Worm (Caenorhabditis elegans) whole organism, early embryonic: ENCODE measurements around the gene M151.1.

Experiments used
- F13C5.2 ChIP-seq: sonication (generic microtip); optimal IDR thresholded peaks from 2 replicates; lab custom pipeline; 2017; ENCODE audit warnings: mild to moderate bottlenecking, missing genetic modification characterization, inconsistent platforms, missing compliant biosample characterization
- aly-1 ChIP-seq: sonication (generic microtip); optimal IDR thresholded peaks from 2 replicates; lab custom pipeline; 2016; ENCODE audit warnings: missing genetic modification characterization, missing compliant biosample characterization
- ama-1 ChIP-seq: fragments of 150-350 bp; optimal IDR thresholded peaks from 2 replicates; lab custom pipeline; 2014
- flt-1 ChIP-seq: fragments of 200-800 bp; sonication (Bioruptor generic); IDR thresholded peaks from 2 replicates; pipeline ENCODE4 v1.3.6; 2022; ENCODE audit warnings: missing genetic modification characterization, missing compliant biosample characterization
- hmg-4 ChIP-seq: fragments of 200-800 bp; sonication (Bioruptor generic); optimal IDR thresholded peaks from 2 replicates; lab custom pipeline; 2018; ENCODE audit warnings: mild to moderate bottlenecking, missing genetic modification characterization, missing compliant biosample characterization
- hnd-1 ChIP-seq: sonication (generic microtip); optimal IDR thresholded peaks from 2 replicates; lab custom pipeline; 2016; ENCODE audit warnings: missing genetic modification characterization, missing compliant biosample characterization
- scrt-1 ChIP-seq: fragments of 200-800 bp; sonication (Bioruptor generic); IDR thresholded peaks from 2 replicates; pipeline ENCODE4 v1.3.6; 2022; ENCODE audit warnings: missing genetic modification characterization, missing compliant biosample characterization
- sea-1 ChIP-seq: fragments of 200-800 bp; sonication (Bioruptor generic); conservative IDR thresholded peaks from 2 replicates; pipeline ENCODE4 v1.3.6; 2022; ENCODE audit warnings: missing genetic modification characterization, missing compliant biosample characterization
- tbx-11 ChIP-seq: fragments of 200-800 bp; sonication (Bioruptor generic); IDR thresholded peaks from 2 replicates; pipeline ENCODE4 v1.3.6; 2022; ENCODE audit warnings: missing genetic modification characterization, missing compliant biosample characterization

- TF ChIP-seq ama-1 (no peak), scrt-1 (GFP tag; lab: Robert Waterston, UW) (no peak), aly-1 (tag; lab: Kevin White, UChicago) (no peak), tbx-11 (GFP tag; lab: Robert Waterston, UW) (no peak), hnd-1 (no peak), flt-1 (GFP tag; lab: Robert Waterston, UW) (no peak), sea-1 (GFP tag; lab: Robert Waterston, UW) (no peak), hmg-4 (GFP tag; lab: Kevin White, UChicago) (no peak), F13C5.2 (no peak)
Measured at ce11 chrII:3641197-3641596, at the start of gene M151.1.
